Worm (Caenorhabditis elegans) whole organism, early embryonic: ENCODE results near the gene F56A11.5.

Experiments used
- B0310.2 ChIP-seq: sonication (generic microtip); optimal IDR thresholded peaks from 2 replicates; lab custom pipeline; 2016; ENCODE audit warnings: mild to moderate bottlenecking, missing genetic modification characterization, missing compliant biosample characterization
- tbx-11 ChIP-seq: fragments of 200-800 bp; sonication (Bioruptor generic); IDR thresholded peaks from 2 replicates; pipeline ENCODE4 v1.3.6; 2022; ENCODE audit warnings: missing genetic modification characterization, missing compliant biosample characterization
- tra-4 ChIP-seq: sonication (generic microtip); optimal IDR thresholded peaks from 2 replicates; lab custom pipeline; 2017; ENCODE audit warnings: missing genetic modification characterization, missing compliant biosample characterization

ce11 chrIV:593029-593428 lies 22.4 kb upstream of the F56A11.5 start, which contains the start of gene C18H7.4:
- TF ChIP-seq B0310.2 (no peak), tra-4 (tag; lab: Kevin White, UChicago) (no peak), tbx-11 (GFP tag; lab: Robert Waterston, UW) (no peak)
